Fruit fly (Drosophila melanogaster): ENCODE measurements around the gene Eig71Ee.
A peak's percentile ranks its signal among the peaks of the same experiment; 100 is the strongest.

The Eig71Ee gene

dm6 chr3L:15700338-15700966 is 44.6 kb upstream of the Eig71Ee start (continued):
- TF ChIP-seq CG3919 (GFP tag; optimal IDR thresholded peaks at IDR 0.05) (peak; percentile 59), CG6854 (GFP tag; optimal IDR thresholded peaks at IDR 0.05) (peak; percentile 61), Ets21C (GFP tag; optimal IDR thresholded peaks at IDR 0.05) (peak; percentile 62), CG11294 (GFP tag; IDR thresholded peaks at IDR 0.05) (no peak), CG15336 (GFP tag; IDR thresholded peaks at IDR 0.05) (0 out of 2 replicates have a peak, but pooled peaks have one; percentile 10), OdsH (GFP tag; optimal IDR thresholded peaks at IDR 0.05) (peak; percentile 80), Smox (GFP tag; optimal IDR thresholded peaks at IDR 0.05) (peak; percentile 89), ss (GFP tag; optimal IDR thresholded peaks at IDR 0.05) (peak; percentile 35 to 55), CG3032 (tag; optimal IDR thresholded peaks at IDR 0.05) (peak; percentile 74), net (GFP tag; optimal IDR thresholded peaks at IDR 0.05) (peak; percentile 62), Hr38 (GFP tag; optimal IDR thresholded peaks at IDR 0.05) (no peak), Gug (GFP tag; IDR thresholded peaks at IDR 0.05) (no peak), CG16779 (tag; optimal IDR thresholded peaks at IDR 0.05) (no peak), achi (GFP tag; optimal IDR thresholded peaks at IDR 0.05) (peak; percentile 84), CG6792 (GFP tag; optimal IDR thresholded peaks at IDR 0.05) (peak; percentile 72), pdm3 (GFP tag; optimal IDR thresholded peaks at IDR 0.05) (peak; percentile 75), CG31627 (GFP tag; optimal IDR thresholded peaks at IDR 0.05) (peak; percentile 82), svp (GFP tag) (peak; percentile 95), salr (GFP tag; optimal IDR thresholded peaks at IDR 0.05) (peak; percentile 20 to 83), CG11902 (GFP tag; optimal IDR thresholded peaks at IDR 0.05) (peak; percentile 39), CG34406 (GFP tag; optimal IDR thresholded peaks at IDR 0.05) (peak; percentile 77), cyc (GFP tag; optimal IDR thresholded peaks at IDR 0.05) (peak; percentile 75), Eip78C (GFP tag) (peak; percentile 97), topi (GFP tag; optimal IDR thresholded peaks at IDR 0.05) (peak; percentile 87), Eip93F (GFP tag; optimal IDR thresholded peaks at IDR 0.05) (no peak), Blimp-1 (GFP tag; optimal IDR thresholded peaks at IDR 0.05) (peak; percentile 61), CG9139 (GFP tag; optimal IDR thresholded peaks at IDR 0.05) (peak; percentile 33), Eip75B (GFP tag; optimal IDR thresholded peaks at IDR 0.05) (peak; percentile 73), CG6808 (GFP tag; optimal IDR thresholded peaks at IDR 0.05) (peak; percentile 79), CG6276 (GFP tag; optimal IDR thresholded peaks at IDR 0.05) (no peak), CG10631 (GFP tag; optimal IDR thresholded peaks at IDR 0.05) (peak; percentile 83), vri (GFP tag; optimal IDR thresholded peaks at IDR 0.05) (peak; percentile 23), CG6163 (GFP tag; IDR thresholded peaks at IDR 0.05) (peak; percentile 34; the same call in 1 of the 3 replicates), esn (GFP tag; optimal IDR thresholded peaks at IDR 0.05) (peak; percentile 91), dac (GFP tag; optimal IDR thresholded peaks at IDR 0.05) (no peak)

- TF ChIP-seq Sox14 (GFP tag; optimal IDR thresholded peaks at IDR 0.05) (no peak), Smox (GFP tag; optimal IDR thresholded peaks at IDR 0.05) (no peak), CG11902 (GFP tag; optimal IDR thresholded peaks at IDR 0.05) (no peak), Blimp-1 (GFP tag; optimal IDR thresholded peaks at IDR 0.05) (peak; percentile 39), CG15336 (GFP tag; IDR thresholded peaks at IDR 0.05) (peak; percentile 22; the same call in 1 of the 2 replicates), spab (GFP tag; optimal IDR thresholded peaks at IDR 0.05) (no peak), CG6792 (GFP tag; optimal IDR thresholded peaks at IDR 0.05) (no peak), acj6 (GFP tag; optimal IDR thresholded peaks at IDR 0.05) (no peak), pdm3 (GFP tag; optimal IDR thresholded peaks at IDR 0.05) (no peak), achi (GFP tag; optimal IDR thresholded peaks at IDR 0.05) (peak; percentile 9), fkh (GFP tag; optimal IDR thresholded peaks at IDR 0.05) (peak; percentile 38), CG11762 (GFP tag; optimal IDR thresholded peaks at IDR 0.05; ENCODE audit: insufficient read depth) (no peak), CG9139 (GFP tag; optimal IDR thresholded peaks at IDR 0.05) (no peak), CG16779 (tag; optimal IDR thresholded peaks at IDR 0.05) (peak; percentile 30), net (GFP tag; optimal IDR thresholded peaks at IDR 0.05) (no peak), ss (GFP tag; optimal IDR thresholded peaks at IDR 0.05) (peak in 1 of 2 experiments; percentile 15), CG8319 (GFP tag; optimal IDR thresholded peaks at IDR 0.05) (no peak), fd85E (GFP tag; optimal IDR thresholded peaks at IDR 0.05) (no peak), Sox102F (GFP tag; optimal IDR thresholded peaks at IDR 0.05) (peak; percentile 33), Lpt (GFP tag; optimal IDR thresholded peaks at IDR 0.05) (no peak), CG1621 (tag; optimal IDR thresholded peaks at IDR 0.05) (peak; percentile 61), dac (GFP tag; optimal IDR thresholded peaks at IDR 0.05) (no peak), Met (GFP tag; optimal IDR thresholded peaks at IDR 0.05) (no peak), CG10669 (GFP tag; optimal IDR thresholded peaks at IDR 0.05) (no peak), Eip78C (GFP tag) (no peak), eg (GFP tag; IDR thresholded peaks at IDR 0.05) (peak; percentile 48; the same call in 1 of the 3 replicates)
These were observed 44.0 kb upstream of the Eig71Ee start, which contains the start of gene comm2 for dm6 chr3L:15699626-15700337. Gene comm2 (minus strand): TSS chr3L:15699850.

Data from whole organism, prepupa.